Worm (Caenorhabditis elegans) whole organism, midembryonic: ENCODE measurements around the gene nucb-1.

ENCODE experiments used
- T22C8.4 ChIP-seq: fragments of 200-800 bp; sonication (Bioruptor generic); IDR thresholded peaks from 2 replicates; pipeline ENCODE4 v1.3.6; 2022; ENCODE audit warnings: missing genetic modification characterization, missing compliant biosample characterization
- cog-1 ChIP-seq: sonication (generic microtip); optimal IDR thresholded peaks from 2 replicates; lab custom pipeline; 2016; ENCODE audit warnings: missing genetic modification characterization, missing compliant biosample characterization
- flt-1 ChIP-seq: fragments of 200-800 bp; sonication (Bioruptor generic); IDR thresholded peaks from 2 replicates; pipeline ENCODE4 v1.3.6; 2022; ENCODE audit warnings: missing genetic modification characterization, missing compliant biosample characterization
- klf-2 ChIP-seq: fragments of 200-800 bp; sonication (Bioruptor generic); conservative IDR thresholded peaks from 2 replicates; pipeline ENCODE4 v1.3.6; 2022; ENCODE audit warnings: missing genetic modification reagents, missing genetic modification characterization, missing compliant biosample characterization
- med-1 ChIP-seq: sonication (generic microtip); optimal IDR thresholded peaks from 2 replicates; lab custom pipeline; 2017; ENCODE audit warnings: missing genetic modification characterization, mild to moderate bottlenecking, missing compliant biosample characterization, antibody characterized with exemption, missing genetic modification reagents; ENCODE audit not compliant: insufficient read depth
- ref-1 ChIP-seq: fragments of 200-800 bp; sonication (Bioruptor generic); conservative IDR thresholded peaks from 2 replicates; pipeline ENCODE4 v1.3.6; 2022; ENCODE audit warnings: missing genetic modification reagents, missing genetic modification characterization, missing compliant biosample characterization
- tab-1 ChIP-seq: fragments of 200-800 bp; sonication (Bioruptor generic); IDR thresholded peaks from 2 replicates; pipeline ENCODE4 v1.3.6; 2022; ENCODE audit warnings: missing genetic modification characterization, missing compliant biosample characterization
- ztf-23 ChIP-seq: fragments of 200-800 bp; sonication (Bioruptor generic); IDR thresholded peaks from 2 replicates; pipeline ENCODE4 v1.3.6; 2022; ENCODE audit warnings: missing genetic modification reagents, missing genetic modification characterization, missing compliant biosample characterization
- ztf-29 ChIP-seq: fragments of 200-800 bp; sonication (Bioruptor generic); IDR thresholded peaks from 2 replicates; pipeline ENCODE4 v1.3.6; 2022; ENCODE audit warnings: missing genetic modification reagents, missing genetic modification characterization, missing compliant biosample characterization

nucb-1 gene

DNA sequence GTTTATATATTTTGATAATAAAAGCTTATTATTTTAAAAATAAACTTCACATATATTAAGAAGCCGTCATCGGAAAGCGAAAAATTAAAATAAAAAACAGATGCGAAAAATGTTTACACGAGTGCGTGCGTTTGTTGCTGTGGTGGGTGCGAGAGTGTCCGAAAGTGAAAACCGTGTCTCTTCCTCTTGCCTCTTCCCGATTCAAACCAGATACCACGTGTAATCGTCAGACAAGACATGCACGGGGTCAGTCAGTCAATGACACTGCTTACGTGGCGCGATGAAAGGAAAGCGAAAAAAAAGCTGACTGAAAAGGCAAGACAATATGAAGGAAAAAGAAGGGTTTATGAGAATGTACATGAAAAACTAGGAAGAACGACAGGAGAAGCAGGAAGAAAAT lies 33.4 kb downstream of the nucb-1 start:
- TF ChIP-seq flt-1 (GFP tag; lab: Robert Waterston, UW) = no peak
- TF ChIP-seq ztf-23 (GFP tag; lab: Robert Waterston, UW) = no peak
- TF ChIP-seq ztf-29 (GFP tag; lab: Robert Waterston, UW) = no peak
- TF ChIP-seq cog-1 = no peak
- no peak for TF ChIP-seq ref-1
- TF ChIP-seq T22C8.4 = no peak
- no peak for TF ChIP-seq med-1
- TF ChIP-seq tab-1 (GFP tag; lab: Robert Waterston, UW) = no peak
- no peak for TF ChIP-seq klf-2 (GFP tag; lab: Robert Waterston, UW)

DNA sequence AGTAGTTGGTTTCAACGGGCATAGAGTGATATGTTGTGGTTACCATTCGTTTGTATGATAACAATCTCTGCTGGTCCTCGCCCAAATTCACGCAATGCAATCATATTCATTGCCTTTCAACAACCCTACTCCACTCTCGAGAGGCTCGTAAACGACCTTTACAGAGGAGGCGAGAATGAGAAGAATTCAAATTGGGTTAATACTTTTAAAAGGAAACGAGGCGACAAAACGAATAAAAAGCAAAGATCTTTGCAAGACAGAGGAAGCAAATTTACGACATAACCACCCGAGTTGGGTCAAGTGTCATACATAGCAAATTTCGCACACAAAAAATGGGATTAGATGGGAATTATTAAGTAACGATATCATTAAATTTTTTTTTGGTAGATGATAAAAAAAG lies 34.9 kb downstream of the nucb-1 start:
- no peak for TF ChIP-seq flt-1 (GFP tag; lab: Robert Waterston, UW)
- no peak for TF ChIP-seq ref-1

DNA sequence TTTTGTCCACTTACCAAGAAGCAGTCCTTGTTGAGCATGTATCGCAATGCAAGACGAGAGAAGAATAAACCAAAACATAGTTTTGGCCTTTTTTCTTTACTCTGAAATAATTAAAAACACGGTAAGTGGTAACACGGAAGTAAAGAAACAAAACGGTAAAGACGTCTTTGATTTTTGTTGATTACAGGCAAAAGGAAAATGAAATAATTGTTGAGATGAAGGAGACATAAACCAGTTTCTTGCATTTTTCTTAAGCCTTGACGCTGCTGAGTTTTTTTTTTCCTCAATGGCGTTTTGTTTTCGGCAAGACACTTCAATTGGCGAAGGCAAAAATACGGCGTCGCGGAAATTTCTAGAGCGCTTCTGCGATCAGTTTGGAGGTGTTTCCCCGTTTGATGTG lies 39.3 kb downstream of the nucb-1 start, which contains the start of gene zipt-13:
Gene zipt-13, minus strand, starts transcription at position 101 of the 400 bp plus-strand sequence.
- TF ChIP-seq ztf-29 (GFP tag; lab: Robert Waterston, UW) (no peak), ref-1 (no peak), klf-2 (GFP tag; lab: Robert Waterston, UW) (no peak), cog-1 (no peak), med-1 (no peak), flt-1 (GFP tag; lab: Robert Waterston, UW) (no peak), ztf-23 (GFP tag; lab: Robert Waterston, UW) (no peak), tab-1 (GFP tag; lab: Robert Waterston, UW) (no peak), T22C8.4 (no peak)

DNA sequence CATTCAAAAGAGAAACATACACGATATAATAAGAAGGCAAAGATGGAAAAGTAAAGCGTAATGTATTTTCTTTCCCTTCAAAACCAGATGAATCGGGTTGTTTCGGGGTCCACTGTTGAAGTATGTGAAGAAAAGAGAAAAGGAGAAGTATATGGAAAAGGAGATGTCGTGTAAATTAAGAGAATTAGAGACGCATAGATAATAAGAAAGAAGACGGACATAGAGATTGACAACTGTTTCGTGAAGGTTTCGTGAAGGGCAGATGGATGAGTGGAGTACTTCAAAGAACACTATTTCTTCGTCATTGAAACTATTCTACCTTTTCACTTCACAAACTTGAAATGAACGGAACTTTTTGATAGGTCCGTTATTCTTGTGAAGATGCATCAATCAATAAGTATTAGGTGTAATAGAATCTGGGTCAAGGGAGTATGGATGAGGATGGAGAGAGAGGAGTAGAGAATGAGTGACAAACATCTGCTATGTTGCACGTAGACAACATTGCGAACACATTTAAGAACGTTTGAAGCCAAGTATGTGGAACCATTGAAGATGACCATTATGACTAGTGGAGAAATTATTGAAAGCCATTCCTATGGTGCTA lies 40.7 kb downstream of the nucb-1 start:
- TF ChIP-seq ztf-23 (GFP tag; lab: Robert Waterston, UW) (no peak), ref-1 (no peak), med-1 (no peak), ztf-29 (GFP tag; lab: Robert Waterston, UW) (no peak), flt-1 (GFP tag; lab: Robert Waterston, UW) (no peak), tab-1 (GFP tag; lab: Robert Waterston, UW) (no peak), T22C8.4 (no peak), klf-2 (GFP tag; lab: Robert Waterston, UW) (no peak)

DNA sequence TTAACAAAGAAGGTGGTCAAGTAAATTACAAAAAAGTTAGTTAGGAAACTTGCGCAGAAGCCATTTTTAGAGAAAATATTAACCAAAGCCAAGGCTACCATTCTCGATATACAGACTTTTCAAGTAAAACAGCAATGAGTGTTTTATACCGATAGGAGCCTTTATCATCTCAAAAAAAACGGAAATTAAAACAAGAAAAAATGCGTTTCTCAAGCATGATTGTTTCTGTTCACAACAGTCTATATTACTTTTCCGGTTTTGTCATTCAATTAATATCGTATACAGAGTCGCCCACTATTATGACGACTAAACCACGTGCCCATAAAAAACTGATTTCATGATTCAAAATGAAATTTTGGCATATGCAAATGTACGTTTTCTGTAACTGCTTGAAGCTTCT lies 43.4 kb downstream of the nucb-1 start, which contains the start of gene str-74:
Gene str-74, minus strand, starts transcription at position 101 of the 400 bp plus-strand sequence.
- TF ChIP-seq ztf-29 (GFP tag; lab: Robert Waterston, UW) = no peak
- no peak for TF ChIP-seq med-1
- TF ChIP-seq cog-1 = no peak
- TF ChIP-seq ref-1 = no peak
- no peak for TF ChIP-seq flt-1 (GFP tag; lab: Robert Waterston, UW)
- TF ChIP-seq ztf-23 (GFP tag; lab: Robert Waterston, UW) = no peak
- no peak for TF ChIP-seq tab-1 (GFP tag; lab: Robert Waterston, UW)
- no peak for TF ChIP-seq klf-2 (GFP tag; lab: Robert Waterston, UW)
- no peak for TF ChIP-seq T22C8.4

DNA sequence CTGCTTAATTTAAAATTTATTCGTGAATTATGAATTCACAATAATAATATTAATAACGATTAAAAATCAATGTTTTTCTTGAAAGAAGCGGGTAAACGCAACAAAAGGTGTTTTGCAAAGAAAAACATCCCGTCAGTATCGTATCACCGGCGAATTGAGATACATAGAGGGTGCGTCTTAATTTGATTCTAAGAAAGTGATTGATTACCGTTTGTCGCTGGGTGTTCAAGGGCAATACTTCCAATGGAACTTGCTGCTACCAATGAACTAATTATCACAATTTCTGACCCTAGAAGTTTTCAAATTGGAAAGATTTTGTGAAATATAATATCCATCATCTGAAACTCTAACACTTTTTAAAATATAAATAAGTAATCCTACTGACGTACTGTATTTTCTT lies 48.1 kb downstream of the nucb-1 start:
- TF ChIP-seq ztf-23 (GFP tag; lab: Robert Waterston, UW) (no peak), klf-2 (GFP tag; lab: Robert Waterston, UW) (no peak), ref-1 (no peak), med-1 (no peak), cog-1 (no peak), T22C8.4 (no peak), ztf-29 (GFP tag; lab: Robert Waterston, UW) (no peak), flt-1 (GFP tag; lab: Robert Waterston, UW) (no peak), tab-1 (GFP tag; lab: Robert Waterston, UW) (no peak)

DNA sequence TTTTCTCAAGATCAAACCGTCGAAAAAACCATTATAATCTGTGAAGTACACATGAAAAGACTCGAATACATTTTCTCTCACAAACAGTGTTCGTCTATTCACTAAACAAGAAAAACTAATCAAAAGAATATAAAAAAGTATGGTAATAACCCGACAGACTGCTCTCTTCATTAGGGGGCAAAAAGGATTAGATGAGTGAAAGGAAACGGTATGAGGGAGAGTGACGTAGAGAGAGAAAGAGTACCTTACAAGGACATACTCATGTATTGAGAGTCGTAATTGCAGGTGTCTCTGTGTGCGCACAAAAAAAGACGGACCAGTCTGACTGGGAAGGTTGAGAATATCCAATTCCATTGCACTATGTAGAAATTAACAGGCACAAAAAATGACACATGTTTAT lies 52.2 kb downstream of the nucb-1 start:
- TF ChIP-seq ztf-23 (GFP tag; lab: Robert Waterston, UW) = no peak
- TF ChIP-seq tab-1 (GFP tag; lab: Robert Waterston, UW) = no peak
- TF ChIP-seq ztf-29 (GFP tag; lab: Robert Waterston, UW) = no peak
- no peak for TF ChIP-seq flt-1 (GFP tag; lab: Robert Waterston, UW)
- no peak for TF ChIP-seq med-1
- TF ChIP-seq T22C8.4 = no peak
